Worm (Caenorhabditis elegans) whole organism, late embryonic: ENCODE results near the gene scl-8.
A peak's percentile ranks its signal among the peaks of the same experiment; 100 is the strongest.

Source experiments
- C38D4.7 ChIP-seq: fragments of 200-800 bp; sonication (Bioruptor generic); optimal IDR thresholded peaks from 2 replicates; lab custom pipeline; 2018; ENCODE audit warnings: mild to moderate bottlenecking, missing genetic modification characterization, moderate library complexity, missing compliant biosample characterization
- F13H6.1 ChIP-seq: sonication (generic microtip); optimal IDR thresholded peaks from 2 replicates; lab custom pipeline; 2016; ENCODE audit warnings: missing genetic modification characterization, missing compliant biosample characterization
- ahr-1 ChIP-seq: sonication (generic microtip); optimal IDR thresholded peaks from 2 replicates; lab custom pipeline; 2016; ENCODE audit warnings: missing genetic modification characterization, missing compliant biosample characterization
- ama-1 ChIP-seq: fragments of 150-350 bp; optimal IDR thresholded peaks from 2 replicates; lab custom pipeline; 2014
- ceh-18 ChIP-seq: sonication (generic microtip); optimal IDR thresholded peaks from 2 replicates; lab custom pipeline; 2016; ENCODE audit warnings: missing genetic modification characterization, missing compliant biosample characterization
- ceh-19 ChIP-seq: fragments of 200-800 bp; sonication (Bioruptor generic); optimal IDR thresholded peaks from 2 replicates; lab custom pipeline; 2018; ENCODE audit warnings: mild to moderate bottlenecking, missing genetic modification characterization, missing compliant biosample characterization
- ceh-22 ChIP-seq: sonication (generic microtip); optimal IDR thresholded peaks from 2 replicates; lab custom pipeline; 2017; ENCODE audit warnings: missing biosample characterization, missing genetic modification characterization
- ceh-31 ChIP-seq: sonication (generic microtip); optimal IDR thresholded peaks from 2 replicates; lab custom pipeline; 2016; ENCODE audit warnings: missing genetic modification characterization, missing compliant biosample characterization
- ceh-45 ChIP-seq: fragments of 200-800 bp; sonication (Bioruptor generic); IDR thresholded peaks from 2 replicates; pipeline ENCODE4 v1.3.6; 2022; ENCODE audit warnings: missing genetic modification reagents, missing genetic modification characterization, missing compliant biosample characterization
- ceh-9 ChIP-seq: sonication (generic microtip); optimal IDR thresholded peaks from 2 replicates; lab custom pipeline; 2016; ENCODE audit warnings: mild to moderate bottlenecking, missing genetic modification characterization, inconsistent platforms, missing compliant biosample characterization
- che-1 ChIP-seq: sonication (generic microtip); optimal IDR thresholded peaks from 2 replicates; lab custom pipeline; 2016; ENCODE audit warnings: mild to moderate bottlenecking, missing genetic modification characterization, missing compliant biosample characterization
- dmd-4 ChIP-seq: sonication (generic microtip); optimal IDR thresholded peaks from 2 replicates; lab custom pipeline; 2016; ENCODE audit warnings: borderline replicate concordance, missing genetic modification characterization, missing compliant biosample characterization
- elt-2 ChIP-seq: sonication (generic microtip); optimal IDR thresholded peaks from 2 replicates; lab custom pipeline; 2016; ENCODE audit warnings: missing genetic modification reagents, missing genetic modification characterization, missing compliant biosample characterization
- elt-4 ChIP-seq: sonication (generic microtip); optimal IDR thresholded peaks from 2 replicates; lab custom pipeline; 2016; ENCODE audit warnings: missing genetic modification characterization, missing compliant biosample characterization
- fax-1 ChIP-seq: sonication (generic microtip); optimal IDR thresholded peaks from 2 replicates; lab custom pipeline; 2016; ENCODE audit warnings: missing genotype, missing genetic modification characterization, missing compliant biosample characterization
- fkh-10 ChIP-seq: fragments of 150-350 bp; optimal IDR thresholded peaks from 2 replicates; lab custom pipeline; 2014; ENCODE audit warnings: missing biosample characterization, missing genetic modification reagents, missing genetic modification characterization
- gmeb-2 ChIP-seq: sonication (generic microtip); optimal IDR thresholded peaks from 2 replicates; lab custom pipeline; 2016; ENCODE audit warnings: missing genetic modification characterization, inconsistent platforms, missing compliant biosample characterization
- hlh-6 ChIP-seq: sonication (generic microtip); optimal IDR thresholded peaks from 2 replicates; lab custom pipeline; 2016; ENCODE audit warnings: missing genotype, missing genetic modification characterization, missing compliant biosample characterization
- lim-6 ChIP-seq: sonication (generic microtip); optimal IDR thresholded peaks from 2 replicates; lab custom pipeline; 2016; ENCODE audit warnings: missing genetic modification characterization, missing compliant biosample characterization
- lin-11 ChIP-seq: fragments of 200-800 bp; sonication (Bioruptor generic); optimal IDR thresholded peaks from 2 replicates; lab custom pipeline; 2018; ENCODE audit warnings: mild to moderate bottlenecking, missing genetic modification characterization, missing compliant biosample characterization
- mec-3 ChIP-seq: sonication (generic microtip); optimal IDR thresholded peaks from 2 replicates; lab custom pipeline; 2016; ENCODE audit warnings: borderline replicate concordance, missing genetic modification characterization, missing compliant biosample characterization
- nfya-1 ChIP-seq: sonication (generic microtip); optimal IDR thresholded peaks from 2 replicates; lab custom pipeline; 2017; ENCODE audit warnings: missing genetic modification characterization, mild to moderate bottlenecking, missing compliant biosample characterization, antibody characterized with exemption, moderate library complexity
- nhr-11 ChIP-seq: fragments of 150-350 bp; optimal IDR thresholded peaks from 2 replicates; lab custom pipeline; 2014; ENCODE audit warnings: missing biosample characterization, missing genetic modification characterization
- nhr-232 ChIP-seq: sonication (generic microtip); optimal IDR thresholded peaks from 2 replicates; lab custom pipeline; 2016; ENCODE audit warnings: missing genetic modification characterization, missing compliant biosample characterization
- odd-2 ChIP-seq: sonication (generic microtip); optimal IDR thresholded peaks from 2 replicates; lab custom pipeline; 2017; ENCODE audit warnings: antibody characterized with exemption, mild to moderate bottlenecking, missing genetic modification characterization, missing compliant biosample characterization
- pat-9 ChIP-seq: fragments of 200-800 bp; sonication (Bioruptor generic); optimal IDR thresholded peaks from 2 replicates; lab custom pipeline; 2018; ENCODE audit warnings: mild to moderate bottlenecking, missing genetic modification characterization, moderate library complexity, missing compliant biosample characterization
- rnt-1 ChIP-seq: sonication (generic microtip); optimal IDR thresholded peaks from 2 replicates; lab custom pipeline; 2016; ENCODE audit warnings: missing genetic modification characterization, missing compliant biosample characterization
- sox-2 ChIP-seq: fragments of 200-800 bp; sonication (Bioruptor generic); IDR thresholded peaks from 2 replicates; pipeline ENCODE4 v1.3.6; 2022; ENCODE audit warnings: missing genetic modification reagents, missing genetic modification characterization, missing compliant biosample characterization
- sox-4 ChIP-seq: sonication (generic microtip); optimal IDR thresholded peaks from 2 replicates; lab custom pipeline; 2017; ENCODE audit warnings: mild to moderate bottlenecking, missing genetic modification characterization, inconsistent platforms, missing compliant biosample characterization
- tbx-2 ChIP-seq: sonication (generic microtip); optimal IDR thresholded peaks from 2 replicates; lab custom pipeline; 2016; ENCODE audit warnings: missing genetic modification characterization, missing compliant biosample characterization
- tbx-7 ChIP-seq: sonication (generic microtip); optimal IDR thresholded peaks from 2 replicates; lab custom pipeline; 2016; ENCODE audit warnings: missing genotype, missing genetic modification characterization, missing compliant biosample characterization
- ttx-3 ChIP-seq: sonication (generic microtip); optimal IDR thresholded peaks from 2 replicates; lab custom pipeline; 2016; ENCODE audit warnings: missing genetic modification reagents, missing genetic modification characterization, missing compliant biosample characterization
- unc-3 ChIP-seq, 2 experiments: fragments of 200-800 bp in 1 of 2; sonication (Bioruptor generic) in 1 of 2; sonication (generic microtip) in 1 of 2; conservative IDR thresholded peaks in 1 of 2; optimal IDR thresholded peaks in 1 of 2; 2 replicates each; pipeline versions ENCODE4 v1.3.6 to Lab custom; 2016 to 2022; ENCODE audit warnings: missing compliant biosample characterization in 2 of 2, missing genetic modification characterization in 2 of 2, missing genetic modification reagents in 1 of 2
- unc-42 ChIP-seq: sonication (generic microtip); optimal IDR thresholded peaks from 2 replicates; lab custom pipeline; 2016; ENCODE audit warnings: missing genotype, missing genetic modification characterization, missing compliant biosample characterization
- unc-55 ChIP-seq: sonication (generic microtip); optimal IDR thresholded peaks from 2 replicates; lab custom pipeline; 2017; ENCODE audit warnings: missing biosample characterization, missing genetic modification reagents, missing genetic modification characterization
- unc-86 ChIP-seq: sonication (generic microtip); optimal IDR thresholded peaks from 2 replicates; lab custom pipeline; 2016; ENCODE audit warnings: missing genetic modification characterization, missing compliant biosample characterization
- zip-5 ChIP-seq: sonication (generic microtip); optimal IDR thresholded peaks from 2 replicates; lab custom pipeline; 2016; ENCODE audit warnings: missing genetic modification characterization, missing compliant biosample characterization
- ztf-16 ChIP-seq: sonication (generic microtip); optimal IDR thresholded peaks from 2 replicates; lab custom pipeline; 2017; ENCODE audit warnings: missing genetic modification characterization, missing compliant biosample characterization

The scl-8 gene

ce11 chrIV:13029674-13030466, 41.7 kb upstream of the scl-8 start (continued):
- TF ChIP-seq nhr-11 (tag; lab: Kevin White, UChicago): no peak
- peak; percentile 16 for TF ChIP-seq unc-86
- TF ChIP-seq ceh-19: peak; percentile 71
- no peak for TF ChIP-seq elt-4 (tag; lab: Kevin White, UChicago)
- peak; percentile 45 for TF ChIP-seq rnt-1 (tag; lab: Kevin White, UChicago)
- no peak for TF ChIP-seq ttx-3
- TF ChIP-seq fax-1 (tag; lab: Kevin White, UChicago): peak; percentile 40
- no peak for TF ChIP-seq lin-11 (tag; lab: Kevin White, UChicago)
- no peak for TF ChIP-seq ceh-22 (tag; lab: Kevin White, UChicago)
- peak; percentile 80 for TF ChIP-seq sox-2
- no peak for TF ChIP-seq sox-4 (tag; lab: Kevin White, UChicago)

ce11 chrIV:13030467-13031299, 40.9 kb upstream of the scl-8 start:
- TF ChIP-seq ama-1 (lab: Kevin White, UChicago) (peak; percentile 19), ceh-31 (tag; lab: Kevin White, UChicago) (peak; percentile 15), fax-1 (tag; lab: Kevin White, UChicago) (no peak), nfya-1 (tag; lab: Kevin White, UChicago) (no peak), rnt-1 (tag; lab: Kevin White, UChicago) (no peak), C38D4.7 (GFP tag; lab: Kevin White, UChicago) (no peak), hlh-6 (no peak), ztf-16 (tag; lab: Kevin White, UChicago) (no peak), unc-55 (no peak), lim-6 (no peak), elt-2 (tag; lab: Kevin White, UChicago) (peak; percentile 7), sox-4 (tag; lab: Kevin White, UChicago) (no peak), ceh-18 (tag; lab: Kevin White, UChicago) (no peak), che-1 (tag; lab: Kevin White, UChicago) (peak; percentile 3), odd-2 (tag; lab: Kevin White, UChicago) (no peak), nhr-11 (tag; lab: Kevin White, UChicago) (no peak), ceh-45 (no peak), gmeb-2 (tag; lab: Kevin White, UChicago) (no peak), lin-11 (tag; lab: Kevin White, UChicago) (no peak), tbx-2 (tag; lab: Kevin White, UChicago) (peak; percentile 42), mec-3 (tag; lab: Kevin White, UChicago) (no peak), pat-9 (tag; lab: Kevin White, UChicago) (no peak), ahr-1 (no peak), F13H6.1 (tag; lab: Kevin White, UChicago) (no peak), zip-5 (tag; lab: Kevin White, UChicago) (no peak), sox-2 (no peak)
- TF ChIP-seq, all 69 proteins: peak for 5

ce11 chrIV:13032153-13032552, 39.4 kb upstream of the scl-8 start:
- no peak for TF ChIP-seq ceh-18 (tag; lab: Kevin White, UChicago)
- no peak for TF ChIP-seq nhr-232 (tag; lab: Kevin White, UChicago)
- TF ChIP-seq tbx-7: no peak
- TF ChIP-seq ama-1 (lab: Kevin White, UChicago): no peak
- no peak for TF ChIP-seq rnt-1 (tag; lab: Kevin White, UChicago)

- no peak for TF ChIP-seq ceh-18 (tag; lab: Kevin White, UChicago)
- TF ChIP-seq dmd-4 (tag; lab: Kevin White, UChicago): no peak
- no peak for TF ChIP-seq unc-3 (GFP tag; conservative IDR thresholded peaks at IDR 0.05; lab: Robert Waterston, UW)
- TF ChIP-seq unc-3 (tag; optimal IDR thresholded peaks at IDR 0.05; lab: Kevin White, UChicago): no peak
- no peak for TF ChIP-seq unc-42 (tag; lab: Kevin White, UChicago)
- no peak for TF ChIP-seq fkh-10 (GFP tag; lab: Kevin White, UChicago)
- TF ChIP-seq ceh-45: no peak
- TF ChIP-seq ama-1 (lab: Kevin White, UChicago): no peak
- TF ChIP-seq ceh-9 (tag; lab: Kevin White, UChicago): no peak
These were observed 38.0 kb upstream of the scl-8 start for ce11 chrIV:13033516-13033915.
